Worm (Caenorhabditis elegans) whole organism, young adult: Measurements from ENCODE around the gene Y43F8B.7.
"Not testable (repeated sequence)": the region's sequence is repeated elsewhere in the genome, so short reads cannot be mapped to it uniquely, and the experiment has no call there.

Experiments
- C06A6.2 ChIP-seq: fragments of 200-800 bp; sonication (Bioruptor generic); conservative IDR thresholded peaks from 2 replicates; pipeline ENCODE4 v1.3.6; 2022; ENCODE audit warnings: missing genetic modification characterization, missing compliant biosample characterization
- F37B4.10 ChIP-seq: fragments of 200-800 bp; sonication (Bioruptor generic); IDR thresholded peaks from 2 replicates; pipeline ENCODE4 v1.3.6; 2022; ENCODE audit warnings: missing genetic modification characterization, missing compliant biosample characterization
- F49E8.2 ChIP-seq: sonication (generic microtip); optimal IDR thresholded peaks from 3 replicates; lab custom pipeline; 2017; ENCODE audit warnings: missing genetic modification characterization, mild to moderate bottlenecking, missing compliant biosample characterization, antibody characterized with exemption, moderate library complexity; ENCODE audit not compliant: insufficient read depth
- K12H6.12 ChIP-seq: fragments of 200-800 bp; sonication (Bioruptor generic); optimal IDR thresholded peaks from 2 replicates; lab custom pipeline; 2018; ENCODE audit warnings: mild to moderate bottlenecking, missing genetic modification characterization, missing compliant biosample characterization
- T26A5.8 ChIP-seq: sonication (generic microtip); optimal IDR thresholded peaks from 2 replicates; lab custom pipeline; 2016; ENCODE audit warnings: missing genetic modification characterization, missing compliant biosample characterization
- Y56A3A.18 ChIP-seq: fragments of 200-800 bp; sonication (Bioruptor generic); IDR thresholded peaks from 2 replicates; pipeline ENCODE4 v1.3.6; 2022; ENCODE audit warnings: missing genetic modification reagents, missing genetic modification characterization, missing compliant biosample characterization
- Y95B8A.8 ChIP-seq: fragments of 200-800 bp; sonication (Bioruptor generic); IDR thresholded peaks from 2 replicates; pipeline ENCODE4 v1.3.6; 2022; ENCODE audit warnings: missing genetic modification reagents, missing genetic modification characterization, missing compliant biosample characterization
- ZK185.1 ChIP-seq: sonication (generic microtip); optimal IDR thresholded peaks from 2 replicates; lab custom pipeline; 2016; ENCODE audit warnings: mild to moderate bottlenecking, missing genetic modification characterization, missing compliant biosample characterization; ENCODE audit not compliant: poor library complexity, severe bottlenecking
- aptf-3 ChIP-seq: fragments of 200-800 bp; sonication (Bioruptor generic); IDR thresholded peaks from 2 replicates; pipeline ENCODE4 v1.3.6; 2022; ENCODE audit warnings: missing genetic modification characterization, missing compliant biosample characterization
- ccch-3 ChIP-seq: fragments of 200-800 bp; sonication (Bioruptor generic); optimal IDR thresholded peaks from 2 replicates; lab custom pipeline; 2018; ENCODE audit warnings: mild to moderate bottlenecking, missing genetic modification characterization, missing compliant biosample characterization
- cebp-1 ChIP-seq, 2 experiments: fragments of 200-800 bp in 1 of 2; sonication (Bioruptor generic) in 1 of 2; sonication (generic microtip) in 1 of 2; IDR thresholded peaks in 1 of 2; optimal IDR thresholded peaks in 1 of 2; 2 replicates each; pipeline versions ENCODE4 v1.3.6 to Lab custom; 2017 to 2022; ENCODE audit warnings: missing compliant biosample characterization in 2 of 2, missing genetic modification characterization in 2 of 2, mild to moderate bottlenecking in 1 of 2, missing genetic modification reagents in 1 of 2, moderate library complexity in 1 of 2
- ceh-40 ChIP-seq: fragments of 200-800 bp; sonication (Bioruptor generic); IDR thresholded peaks from 2 replicates; pipeline ENCODE4 v1.3.6; 2022; ENCODE audit warnings: missing genetic modification characterization, missing compliant biosample characterization
- dpl-1 ChIP-seq: fragments of 150-350 bp; optimal IDR thresholded peaks from 2 replicates; lab custom pipeline; 2014; ENCODE audit warnings: missing biosample characterization, missing genetic modification reagents, missing genetic modification characterization
- ets-4 ChIP-seq: fragments of 200-800 bp; sonication (Bioruptor generic); optimal IDR thresholded peaks from 2 replicates; lab custom pipeline; 2018; ENCODE audit warnings: mild to moderate bottlenecking, missing genetic modification characterization, missing compliant biosample characterization
- hlh-12 ChIP-seq: sonication (generic microtip); optimal IDR thresholded peaks from 2 replicates; lab custom pipeline; 2016; ENCODE audit warnings: missing genetic modification characterization, missing compliant biosample characterization
- hlh-26 ChIP-seq: fragments of 200-800 bp; sonication (Bioruptor generic); conservative IDR thresholded peaks from 2 replicates; pipeline ENCODE4 v1.3.6; 2022; ENCODE audit warnings: missing genetic modification reagents, missing genetic modification characterization, missing compliant biosample characterization
- hmg-20 ChIP-seq: fragments of 200-800 bp; sonication (Bioruptor generic); IDR thresholded peaks from 2 replicates; pipeline ENCODE4 v1.3.6; 2022; ENCODE audit warnings: missing genetic modification reagents, missing genetic modification characterization, missing compliant biosample characterization
- lin-26 ChIP-seq: fragments of 200-800 bp; sonication (Bioruptor generic); IDR thresholded peaks from 2 replicates; pipeline ENCODE4 v1.3.6; 2022; ENCODE audit warnings: missing genetic modification reagents, missing genetic modification characterization, missing compliant biosample characterization
- lin-35 ChIP-seq, 3 experiments: fragments of 150-350 bp in 2 of 3; sonication (generic microtip) in 1 of 3; optimal IDR thresholded peaks; 2 replicates each; lab custom pipeline; 2014 to 2018; ENCODE audit warnings: missing biosample characterization in 3 of 3, missing genetic modification characterization in 3 of 3, missing genetic modification reagents in 3 of 3
- madf-3 ChIP-seq: fragments of 200-800 bp; sonication (Bioruptor generic); IDR thresholded peaks from 2 replicates; pipeline ENCODE4 v1.3.6; 2022; ENCODE audit warnings: missing genetic modification reagents, missing genetic modification characterization, missing compliant biosample characterization
- mcd-1 ChIP-seq: fragments of 200-800 bp; sonication (Bioruptor generic); IDR thresholded peaks from 2 replicates; pipeline ENCODE4 v1.3.6; 2022; ENCODE audit warnings: missing genetic modification reagents, missing genetic modification characterization, missing compliant biosample characterization
- mes-4 ChIP-seq: sonication (generic microtip); optimal IDR thresholded peaks from 2 replicates; lab custom pipeline; 2016; ENCODE audit warnings: missing genotype, missing genetic modification characterization, missing compliant biosample characterization
- mxl-1 ChIP-seq: sonication (generic microtip); optimal IDR thresholded peaks from 2 replicates; lab custom pipeline; 2016; ENCODE audit warnings: missing genetic modification characterization, missing compliant biosample characterization
- nfyb-1 ChIP-seq: fragments of 200-800 bp; sonication (Bioruptor generic); IDR thresholded peaks from 2 replicates; pipeline ENCODE4 v1.3.6; 2022; ENCODE audit warnings: missing genetic modification reagents, missing genetic modification characterization, missing compliant biosample characterization
- nhr-80 ChIP-seq: sonication (generic microtip); optimal IDR thresholded peaks from 2 replicates; lab custom pipeline; 2016; ENCODE audit warnings: missing genetic modification characterization, missing compliant biosample characterization
- nhr-90 ChIP-seq: sonication (generic microtip); optimal IDR thresholded peaks from 2 replicates; lab custom pipeline; 2016; ENCODE audit warnings: missing genotype, mild to moderate bottlenecking, missing genetic modification characterization, missing compliant biosample characterization
- pbrm-1 ChIP-seq: fragments of 200-800 bp; sonication (Bioruptor generic); IDR thresholded peaks from 2 replicates; pipeline ENCODE4 v1.3.6; 2022; ENCODE audit warnings: missing genetic modification reagents, missing genetic modification characterization, missing compliant biosample characterization
- rcor-1 ChIP-seq: fragments of 200-800 bp; sonication (Bioruptor generic); IDR thresholded peaks from 2 replicates; pipeline ENCODE4 v1.3.6; 2022; ENCODE audit warnings: missing genetic modification reagents, missing genetic modification characterization, missing compliant biosample characterization
- sdz-38 ChIP-seq: sonication (generic microtip); optimal IDR thresholded peaks from 2 replicates; lab custom pipeline; 2016; ENCODE audit warnings: missing genotype, missing genetic modification characterization, missing compliant biosample characterization
- snpc-4 ChIP-seq, 5 experiments: fragments of 150-350 bp in 1 of 5; sonication (generic microtip) in 4 of 5; optimal IDR thresholded peaks; 2 replicates each; lab custom pipeline; 2014 to 2018; ENCODE audit warnings: missing genetic modification characterization in 5 of 5, missing biosample characterization in 3 of 5, antibody characterized with exemption in 2 of 5, mild to moderate bottlenecking in 2 of 5, missing compliant biosample characterization in 2 of 5, missing genotype in 2 of 5, moderate library complexity in 2 of 5, missing genetic modification reagents in 1 of 5
- unc-130 ChIP-seq: sonication (generic microtip); optimal IDR thresholded peaks from 2 replicates; lab custom pipeline; 2016; ENCODE audit warnings: missing genetic modification reagents, missing genetic modification characterization, missing compliant biosample characterization
- xnd-1 ChIP-seq: sonication (generic microtip); optimal IDR thresholded peaks from 2 replicates; lab custom pipeline; 2016; ENCODE audit warnings: missing genotype, missing genetic modification reagents, missing genetic modification characterization, missing compliant biosample characterization

The Y43F8B.7 gene

DNA sequence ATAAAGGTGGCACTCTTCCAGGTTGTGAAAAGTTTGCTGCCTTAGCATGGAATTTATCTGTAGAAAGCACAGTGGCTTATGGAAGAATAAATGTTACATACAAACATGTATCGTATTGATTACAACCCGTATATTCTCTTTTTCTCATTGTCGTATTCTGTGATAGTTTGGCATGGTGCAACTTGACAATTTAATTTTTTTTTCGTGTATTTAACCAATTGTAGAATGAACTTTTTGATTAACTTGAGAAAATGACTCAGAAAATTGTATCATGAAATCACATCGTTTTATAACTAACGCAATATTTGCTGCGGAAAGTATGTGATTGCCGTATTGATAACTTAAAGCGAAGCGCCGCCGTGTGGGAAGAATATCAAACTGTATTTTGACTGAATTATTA lies 33.4 kb upstream of the Y43F8B.7 start, which contains the start of gene Y43F8B.24:
Gene Y43F8B.24 (plus strand): TSS at position 301 of the 400 bp plus-strand sequence.
- TF ChIP-seq ceh-40 (GFP tag; lab: Robert Waterston, UW) (no peak), madf-3 (GFP tag; lab: Robert Waterston, UW) (no peak), xnd-1 (tag; lab: Kevin White, UChicago) (no peak), lin-35 (GFP tag; optimal IDR thresholded peaks at IDR 0.05; lab: Kevin White, UChicago) (no peak), K12H6.12 (no peak), T26A5.8 (tag; lab: Kevin White, UChicago) (no peak), ets-4 (GFP tag; lab: Kevin White, UChicago) (no peak), F37B4.10 (GFP tag; lab: Robert Waterston, UW) (no peak), nhr-80 (tag; lab: Kevin White, UChicago) (no peak), mes-4 (no peak), hmg-20 (GFP tag; lab: Robert Waterston, UW) (no peak), Y56A3A.18 (GFP tag; lab: Robert Waterston, UW) (no peak), sdz-38 (tag; lab: Kevin White, UChicago) (no peak), F49E8.2 (tag; lab: Kevin White, UChicago) (no peak), Y95B8A.8 (no peak)
- TF ChIP-seq, all 124 proteins: peak for 0

DNA sequence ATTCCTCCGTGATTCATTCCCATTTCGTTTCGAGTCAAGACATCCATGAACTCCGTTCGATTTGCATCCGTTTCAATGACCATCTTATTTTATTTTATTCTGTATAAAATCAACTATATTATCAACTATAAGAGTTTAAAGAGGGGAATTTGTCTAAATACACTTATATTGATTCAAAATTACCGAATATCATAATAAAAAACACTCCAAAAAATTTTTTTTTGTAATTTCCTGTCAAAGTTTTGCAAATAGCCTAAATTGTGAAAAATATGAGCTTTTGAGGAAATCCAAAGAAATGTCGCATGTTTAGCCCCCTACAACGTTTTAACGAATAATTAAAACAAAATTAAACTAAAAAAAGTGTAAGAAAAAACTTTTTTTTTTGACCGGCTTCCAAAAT lies 28.5 kb upstream of the Y43F8B.7 start, which contains the start of gene Y43F8B.15:
Gene Y43F8B.15 (minus strand): TSS at position 101 of the 400 bp plus-strand sequence.
- no peak for TF ChIP-seq aptf-3
- no peak for TF ChIP-seq pbrm-1

DNA sequence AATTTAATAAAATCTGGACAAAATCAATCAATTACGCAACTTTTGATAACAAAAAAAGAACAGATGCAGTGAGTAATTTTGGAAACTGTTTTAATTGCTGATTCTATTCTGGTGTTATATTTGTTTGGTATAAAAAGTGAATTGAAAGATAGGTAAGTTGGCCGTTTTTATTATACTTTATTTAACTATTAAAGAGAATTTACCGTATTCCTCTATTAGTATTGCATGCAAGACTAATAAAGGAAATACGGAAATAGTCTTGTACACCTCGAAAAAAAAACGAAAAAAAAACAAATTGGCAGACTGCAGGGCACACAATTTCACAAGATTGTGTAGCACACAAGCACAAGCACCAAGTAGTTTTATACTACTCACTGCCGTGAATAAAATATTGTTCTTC lies 27.9 kb upstream of the Y43F8B.7 start, which contains the start of gene Y43F8B.25:
Gene Y43F8B.25 (plus strand): TSS at position 301 of the 400 bp plus-strand sequence.
- TF ChIP-seq dpl-1 (GFP tag; lab: Kevin White, UChicago) (no peak), unc-130 (GFP tag; lab: Kevin White, UChicago) (no peak), nhr-90 (tag; lab: Kevin White, UChicago) (no peak), hlh-12 (tag; lab: Kevin White, UChicago) (no peak), ZK185.1 (tag; lab: Kevin White, UChicago) (no peak), ccch-3 (GFP tag; lab: Kevin White, UChicago) (no peak)

DNA sequence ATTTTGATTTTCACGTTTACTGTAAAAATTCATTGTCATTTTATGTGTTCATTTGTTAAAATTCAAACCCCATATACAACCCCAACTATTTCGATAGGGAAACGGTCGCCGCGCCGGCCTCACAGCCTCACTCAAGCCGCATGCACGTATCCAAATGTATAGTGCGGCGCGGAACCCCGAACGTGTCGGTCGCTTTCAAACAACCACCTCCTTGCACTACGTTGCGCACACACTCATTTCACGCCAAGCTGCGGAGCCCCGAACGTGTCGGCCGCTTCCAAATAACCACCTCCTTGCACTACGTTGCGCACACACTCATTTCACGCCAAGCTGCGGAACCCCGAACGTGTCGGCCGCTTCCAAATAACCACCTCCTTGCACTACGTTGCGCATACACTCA lies 23.8 kb upstream of the Y43F8B.7 start:
- not testable (repeated sequence) for TF ChIP-seq snpc-4 (GFP tag; optimal IDR thresholded peaks at IDR 0.05; lab: Kevin White, UChicago)
- peak in 2 of 4 experiments; percentile 57 to 82 for TF ChIP-seq snpc-4 (tag; optimal IDR thresholded peaks at IDR 0.05; lab: Kevin White, UChicago)

DNA sequence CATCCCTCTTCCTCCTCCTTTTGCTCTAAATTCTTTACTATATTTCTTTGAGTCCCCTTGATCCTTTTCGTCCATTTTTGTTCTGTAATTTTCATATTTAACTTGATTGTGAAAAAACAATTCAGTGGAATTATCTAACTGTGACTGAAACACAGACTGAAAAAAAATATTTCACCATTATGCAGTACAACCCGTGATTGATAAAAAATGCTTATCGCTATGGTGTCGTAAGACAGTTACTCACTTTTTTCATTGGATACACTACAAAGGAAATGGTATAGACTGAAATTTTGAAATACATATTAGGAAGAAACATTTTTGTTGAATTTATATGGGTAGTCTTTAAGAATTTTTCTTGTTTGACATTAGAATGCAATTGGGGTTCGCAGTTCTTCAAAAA lies 23.0 kb upstream of the Y43F8B.7 start, which contains the start of gene Y43F8B.23:
Gene Y43F8B.23 (minus strand): TSS at position 75 of the 400 bp plus-strand sequence.
- TF ChIP-seq hlh-26 (GFP tag; lab: Robert Waterston, UW) (no peak), Y95B8A.8 (no peak), nhr-80 (tag; lab: Kevin White, UChicago) (peak; percentile 77), mcd-1 (GFP tag; lab: Robert Waterston, UW) (no peak), cebp-1 (GFP tag; IDR thresholded peaks at IDR 0.05; lab: Robert Waterston, UW) (peak; percentile 31; the same call in 1 of the 2 replicates), cebp-1 (tag; optimal IDR thresholded peaks at IDR 0.05; lab: Kevin White, UChicago) (peak; percentile 41)

DNA sequence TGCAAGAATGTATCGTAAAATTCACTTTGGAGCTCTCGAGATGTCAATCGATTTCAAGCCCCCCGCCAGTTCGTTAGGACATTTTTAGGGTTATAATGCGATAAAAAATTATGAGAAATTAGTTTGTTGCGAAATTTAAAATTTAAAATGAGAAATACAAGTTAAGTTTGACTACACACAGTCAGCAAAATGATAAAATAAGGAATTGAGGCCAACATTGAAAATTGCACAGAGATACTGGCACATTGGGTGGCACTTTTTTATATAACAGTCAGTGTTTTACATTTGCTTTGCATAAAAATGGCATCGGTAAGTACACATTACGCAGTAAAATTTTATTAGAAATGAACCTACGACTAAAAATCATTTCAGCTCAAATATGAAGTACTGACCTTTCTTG lies 22.5 kb upstream of the Y43F8B.7 start, which contains the start of gene Y43F8B.12:
Gene Y43F8B.12 (plus strand): TSS at position 301 of the 400 bp plus-strand sequence.
- TF ChIP-seq C06A6.2: no peak
- TF ChIP-seq ZK185.1 (tag; lab: Kevin White, UChicago): no peak
- TF ChIP-seq nfyb-1 (GFP tag; lab: Robert Waterston, UW): no peak
- TF ChIP-seq mxl-1 (tag; lab: Kevin White, UChicago): no peak
- TF ChIP-seq rcor-1 (GFP tag; lab: Robert Waterston, UW): no peak
- no peak for TF ChIP-seq lin-26 (GFP tag; lab: Robert Waterston, UW)
